Worm (Caenorhabditis elegans): ENCODE results near the gene C25D7.9.

C25D7.9 gene

DNA sequence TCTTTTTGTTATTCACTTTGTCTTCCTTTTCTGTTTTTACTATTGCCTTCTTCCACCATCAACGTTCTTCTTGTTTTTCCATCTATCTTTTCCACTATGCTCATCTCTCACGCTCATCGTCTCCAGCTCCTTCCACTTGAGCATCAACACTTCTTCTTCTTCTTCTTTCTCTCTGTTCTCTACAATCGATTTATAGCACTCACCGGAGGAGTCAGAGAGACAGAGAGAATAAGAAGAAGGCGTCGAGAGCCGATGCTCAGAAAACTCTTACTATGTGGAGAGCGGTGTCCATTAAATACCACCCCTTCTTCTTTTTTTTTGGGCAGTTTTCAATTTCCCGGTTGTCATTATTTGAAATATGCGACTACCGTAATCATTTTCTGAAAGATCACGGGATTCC is 10.0 kb downstream of the C25D7.9 start:
- no peak for TF ChIP-seq tbx-7 (tag; optimal IDR thresholded peaks at IDR 0.05)
- no peak for TF ChIP-seq dmd-4 (tag; optimal IDR thresholded peaks at IDR 0.05; ENCODE audit: borderline replicate concordance)
- TF ChIP-seq fkh-10 (GFP tag; optimal IDR thresholded peaks at IDR 0.05): no peak
- TF ChIP-seq hlh-13 (GFP tag; optimal IDR thresholded peaks at IDR 0.05): no peak
- TF ChIP-seq odd-2 (tag; optimal IDR thresholded peaks at IDR 0.05): no peak
- TF ChIP-seq unc-42 (tag; optimal IDR thresholded peaks at IDR 0.05): peak; percentile 29
- no peak for TF ChIP-seq ceh-19 (GFP tag; optimal IDR thresholded peaks at IDR 0.05)
- no peak for TF ChIP-seq pha-2 (tag; optimal IDR thresholded peaks at IDR 0.05)
- no peak for TF ChIP-seq madf-2 (tag; optimal IDR thresholded peaks at IDR 0.05)
- TF ChIP-seq syd-9 (tag; optimal IDR thresholded peaks at IDR 0.05): no peak
- TF ChIP-seq pros-1 (tag; optimal IDR thresholded peaks at IDR 0.05): no peak
- TF ChIP-seq ceh-31 (tag; optimal IDR thresholded peaks at IDR 0.05): peak; percentile 47
- TF ChIP-seq ceh-48 (tag; optimal IDR thresholded peaks at IDR 0.05): peak; percentile 58
- no peak for TF ChIP-seq K09A11.1 (tag; optimal IDR thresholded peaks at IDR 0.05; ENCODE audit: insufficient read depth)
- TF ChIP-seq fkh-6 (tag; optimal IDR thresholded peaks at IDR 0.05): no peak
- no peak for TF ChIP-seq sox-4 (tag; optimal IDR thresholded peaks at IDR 0.05)
- no peak for TF ChIP-seq unc-55 (GFP tag; optimal IDR thresholded peaks at IDR 0.05)

DNA sequence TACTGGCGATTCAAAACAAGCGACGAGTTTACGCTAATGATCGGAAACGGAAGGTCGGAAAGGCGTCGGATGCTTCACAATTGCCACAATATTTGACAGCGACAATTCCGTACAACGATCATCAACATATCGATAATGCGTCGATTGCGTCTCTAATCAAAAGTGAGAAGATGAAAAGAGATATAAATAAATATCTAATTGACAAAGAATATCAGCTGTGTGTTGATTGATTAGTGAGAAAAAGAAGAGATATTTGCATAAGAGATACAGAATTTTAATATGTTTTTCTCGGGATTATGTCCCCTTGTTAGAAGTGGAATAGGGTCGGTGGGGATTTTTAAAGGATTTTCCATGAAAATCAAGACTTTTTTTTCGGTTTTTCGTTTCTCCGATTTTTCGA is 13.6 kb downstream of the C25D7.9 start:
- TF ChIP-seq ceh-31 (tag; optimal IDR thresholded peaks at IDR 0.05): no peak
- TF ChIP-seq hlh-8 (tag; optimal IDR thresholded peaks at IDR 0.05): no peak
- TF ChIP-seq ttx-3 (tag; optimal IDR thresholded peaks at IDR 0.05): no peak

DNA sequence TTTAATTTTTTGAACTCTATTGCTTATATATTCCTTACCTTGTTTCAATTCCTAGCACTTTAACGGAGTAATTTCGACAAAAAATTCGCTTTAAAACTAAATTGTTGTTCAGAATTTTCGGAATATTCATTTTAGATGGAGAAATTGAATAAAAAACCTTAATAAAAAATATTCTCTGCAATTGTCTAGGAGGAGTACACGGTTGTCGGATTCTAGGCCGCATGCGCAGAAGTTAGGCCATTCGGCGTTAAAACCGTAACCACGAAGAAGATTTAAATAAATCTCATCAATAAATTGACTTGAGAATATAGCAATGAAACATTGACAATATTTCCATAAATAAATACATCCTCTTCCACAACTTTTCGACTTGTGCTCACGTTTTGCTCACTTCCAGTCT is 17.4 kb downstream of the C25D7.9 start, which contains the start of the genes C01G10.10 and C01G10.9:
Gene C01G10.10 (minus strand): TSS at position 151 of the 400 bp plus-strand sequence.
Gene C01G10.9 (plus strand): TSS at position 240 of the 400 bp plus-strand sequence.
- TF ChIP-seq C38D4.7 (GFP tag; optimal IDR thresholded peaks at IDR 0.05) (no peak), C08G9.2 (tag; optimal IDR thresholded peaks at IDR 0.05) (peak; percentile 93), pqm-1 (tag; optimal IDR thresholded peaks at IDR 0.05) (no peak), pha-4 (tag; optimal IDR thresholded peaks at IDR 0.05) (no peak), ref-2 (tag; optimal IDR thresholded peaks at IDR 0.05) (peak; percentile 70), syd-9 (tag; optimal IDR thresholded peaks at IDR 0.05) (no peak), zip-5 (tag; optimal IDR thresholded peaks at IDR 0.05) (peak; percentile 78), pax-1 (tag; optimal IDR thresholded peaks at IDR 0.05) (no peak), ceh-48 (tag; optimal IDR thresholded peaks at IDR 0.05) (no peak), fax-1 (tag; optimal IDR thresholded peaks at IDR 0.05) (peak; percentile 48), lim-6 (tag; optimal IDR thresholded peaks at IDR 0.05) (no peak), hlh-30 (tag; optimal IDR thresholded peaks at IDR 0.05; ENCODE audit: insufficient read depth) (no peak), ceh-18 (tag; optimal IDR thresholded peaks at IDR 0.05) (no peak), eyg-1 (tag; optimal IDR thresholded peaks at IDR 0.05) (peak; percentile 4), elt-2 (tag; optimal IDR thresholded peaks at IDR 0.05) (peak; percentile 81), hlh-8 (tag; optimal IDR thresholded peaks at IDR 0.05) (peak; percentile 7), elt-4 (tag; optimal IDR thresholded peaks at IDR 0.05) (no peak), che-1 (tag; optimal IDR thresholded peaks at IDR 0.05) (no peak), F13H6.1 (tag; optimal IDR thresholded peaks at IDR 0.05) (peak; percentile 46), unc-55 (GFP tag; optimal IDR thresholded peaks at IDR 0.05) (no peak), mec-3 (tag; optimal IDR thresholded peaks at IDR 0.05; ENCODE audit: borderline replicate concordance) (no peak), rnt-1 (tag; optimal IDR thresholded peaks at IDR 0.05) (peak; percentile 43), sox-4 (tag; optimal IDR thresholded peaks at IDR 0.05) (no peak), fkh-6 (tag; optimal IDR thresholded peaks at IDR 0.05) (peak; percentile 33), hlh-15 (tag; optimal IDR thresholded peaks at IDR 0.05) (no peak), T23F11.4 (GFP tag; optimal IDR thresholded peaks at IDR 0.05) (no peak), ahr-1 (tag; optimal IDR thresholded peaks at IDR 0.05) (no peak), tbx-2 (tag; optimal IDR thresholded peaks at IDR 0.05) (peak; percentile 87), ceh-14 (tag; optimal IDR thresholded peaks at IDR 0.05) (peak; percentile 46), ceh-2 (tag; optimal IDR thresholded peaks at IDR 0.05) (peak; percentile 89), sdc-2 (tag; optimal IDR thresholded peaks at IDR 0.05) (peak; percentile 27), unc-42 (tag; optimal IDR thresholded peaks at IDR 0.05) (peak; percentile 27), dve-1 (tag; optimal IDR thresholded peaks at IDR 0.05) (no peak), tbx-7 (tag; optimal IDR thresholded peaks at IDR 0.05) (peak; percentile 90), madf-2 (tag; optimal IDR thresholded peaks at IDR 0.05) (no peak), ceh-34 (tag; optimal IDR thresholded peaks at IDR 0.05) (peak; percentile 9), ceh-31 (tag; optimal IDR thresholded peaks at IDR 0.05) (peak; percentile 90), ttx-3 (tag; optimal IDR thresholded peaks at IDR 0.05) (no peak), gmeb-2 (tag; optimal IDR thresholded peaks at IDR 0.05) (peak; percentile 4), ets-4 (tag; optimal IDR thresholded peaks at IDR 0.05) (peak; percentile 91)
